Fruit fly (Drosophila melanogaster): ENCODE data around the gene Ggt-1.
A peak's percentile ranks its signal among the peaks of the same experiment; 100 is the strongest.

The Ggt-1 gene

DNA sequence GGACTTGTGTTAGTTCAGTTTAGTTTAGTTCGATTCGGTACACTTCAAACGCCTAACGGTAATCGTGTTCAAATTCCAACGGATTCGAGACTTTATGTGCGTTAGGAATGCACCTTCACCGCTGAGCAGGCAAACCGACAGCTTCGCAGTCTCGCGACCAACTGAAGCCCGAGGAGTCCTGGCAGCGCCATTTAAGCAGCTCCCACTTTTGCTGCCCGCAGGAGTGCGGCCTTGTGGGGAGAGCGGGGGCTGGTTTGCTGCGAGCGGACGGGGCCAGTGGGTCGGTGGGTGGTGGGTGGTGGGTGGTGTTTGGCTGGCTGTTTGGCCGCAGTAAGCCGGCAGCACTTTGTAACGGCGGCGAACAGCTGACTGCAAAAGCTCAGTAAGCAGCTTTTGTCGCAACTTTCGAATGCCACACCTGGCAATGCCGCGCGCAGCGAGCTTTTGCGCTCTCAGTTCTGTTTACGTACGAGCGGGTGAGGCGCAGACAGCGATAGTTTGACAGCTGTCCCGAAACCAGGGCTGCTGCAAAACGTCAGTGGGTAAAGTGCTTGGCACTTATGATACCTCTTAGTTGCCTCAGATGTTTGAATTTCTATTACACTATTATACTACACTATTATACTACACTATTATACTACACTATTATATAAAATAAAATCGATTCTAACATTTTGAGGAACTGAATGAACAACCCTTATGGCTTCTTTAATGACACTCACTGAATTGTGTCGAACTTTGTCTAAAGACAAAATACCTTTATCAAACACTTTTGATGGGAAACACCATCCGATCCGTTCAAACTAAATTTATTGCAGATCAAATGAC, 32.8 kb downstream of the Ggt-1 start, which contains the start of gene CG32547 (continued):
- no peak for TF ChIP-seq CG31388 (GFP tag; optimal IDR thresholded peaks at IDR 0.05)
- peak; percentile 40 for TF ChIP-seq MBD-R2 (GFP tag; IDR thresholded peaks at IDR 0.05)
- peak; percentile 16 for TF ChIP-seq ind (GFP tag; optimal IDR thresholded peaks at IDR 0.05)
- no peak for TF ChIP-seq Trl (optimal IDR thresholded peaks at IDR 0.05)
- no peak for TF ChIP-seq Trl (GFP tag; optimal IDR thresholded peaks at IDR 0.05)
- TF ChIP-seq CG14965 (GFP tag; optimal IDR thresholded peaks at IDR 0.05; ENCODE audit: borderline replicate concordance), result no peak
- no peak for TF ChIP-seq CG10565 (GFP tag; optimal IDR thresholded peaks at IDR 0.05)
- no peak for TF ChIP-seq CG1792 (GFP tag; optimal IDR thresholded peaks at IDR 0.05)
- no peak for TF ChIP-seq phol (tag; optimal IDR thresholded peaks at IDR 0.05)
- no peak for TF ChIP-seq Opbp (GFP tag; IDR thresholded peaks at IDR 0.05; ENCODE audit: partially characterized antibody)
- TF ChIP-seq Taf1 (GFP tag; IDR thresholded peaks at IDR 0.05), result no peak
- TF ChIP-seq gem (tag; optimal IDR thresholded peaks at IDR 0.05), result peak; percentile 34
- TF ChIP-seq ac (GFP tag; optimal IDR thresholded peaks at IDR 0.05), result no peak
- TF ChIP-seq run (tag; optimal IDR thresholded peaks at IDR 0.05), result no peak
- no peak for TF ChIP-seq GATAe (GFP tag; conservative IDR thresholded peaks at IDR 0.05)
- no peak for TF ChIP-seq en (GFP tag; optimal IDR thresholded peaks at IDR 0.05)
- TF ChIP-seq fru (optimal IDR thresholded peaks at IDR 0.05), result no peak
- TF ChIP-seq CG2202 (tag; optimal IDR thresholded peaks at IDR 0.05), result no peak
- no peak for TF ChIP-seq CG1529 (GFP tag; optimal IDR thresholded peaks at IDR 0.05)
- TF ChIP-seq CG4730 (GFP tag; IDR thresholded peaks at IDR 0.05), result no peak
- no peak for TF ChIP-seq seq (GFP tag; IDR thresholded peaks at IDR 0.05)
- TF ChIP-seq CG4404 (GFP tag; IDR thresholded peaks at IDR 0.05), result no peak
- no peak for TF ChIP-seq ase (GFP tag; IDR thresholded peaks at IDR 0.05)
- TF ChIP-seq CG12071 (GFP tag; optimal IDR thresholded peaks at IDR 0.05), result peak; percentile 19
- no peak for TF ChIP-seq pb (GFP tag; optimal IDR thresholded peaks at IDR 0.05)
- TF ChIP-seq CrebB (tag; optimal IDR thresholded peaks at IDR 0.05), result no peak
- no peak for TF ChIP-seq Poxn (GFP tag; IDR thresholded peaks at IDR 0.05)
- no peak for TF ChIP-seq Atf6 (GFP tag; IDR thresholded peaks at IDR 0.05)
- no peak for TF ChIP-seq Bteb2 (GFP tag; optimal IDR thresholded peaks at IDR 0.05)
- TF ChIP-seq insv (GFP tag; optimal IDR thresholded peaks at IDR 0.05), result no peak
- TF ChIP-seq CG15073 (GFP tag; optimal IDR thresholded peaks at IDR 0.05), result no peak
- no peak for TF ChIP-seq Drgx (GFP tag; IDR thresholded peaks at IDR 0.05)
- no peak for TF ChIP-seq knrl (GFP tag; IDR thresholded peaks at IDR 0.05; ENCODE audit: partially characterized antibody)
- TF ChIP-seq btn (GFP tag; optimal IDR thresholded peaks at IDR 0.05), result no peak
- peak; percentile 73 for TF ChIP-seq sens (GFP tag)
- TF ChIP-seq CG17328 (GFP tag; IDR thresholded peaks at IDR 0.05), result no peak
- TF ChIP-seq zfh2 (GFP tag; optimal IDR thresholded peaks at IDR 0.05), result no peak
- TF ChIP-seq Scr (GFP tag; IDR thresholded peaks at IDR 0.05; ENCODE audit: partially characterized antibody), result no peak
- no peak for TF ChIP-seq Oli (tag; optimal IDR thresholded peaks at IDR 0.05)
- no peak for TF ChIP-seq emc (GFP tag; optimal IDR thresholded peaks at IDR 0.05)
- TF ChIP-seq Med (GFP tag), result peak; percentile 58
- TF ChIP-seq CG12104 (GFP tag; optimal IDR thresholded peaks at IDR 0.05), result no peak
- TF ChIP-seq CG43689 (GFP tag; IDR thresholded peaks at IDR 0.05), result no peak
- TF ChIP-seq zen2 (GFP tag; IDR thresholded peaks at IDR 0.05; ENCODE audit: partially characterized antibody), result no peak
- no peak for TF ChIP-seq sqz (GFP tag; optimal IDR thresholded peaks at IDR 0.05)
- TF ChIP-seq gro (GFP tag; optimal IDR thresholded peaks at IDR 0.05), result no peak
- no peak for TF ChIP-seq Ravus (GFP tag; IDR thresholded peaks at IDR 0.05)
- TF ChIP-seq ERR (GFP tag; optimal IDR thresholded peaks at IDR 0.05), result no peak
- TF ChIP-seq nerfin-2 (GFP tag; IDR thresholded peaks at IDR 0.05; ENCODE audit: partially characterized antibody), result no peak
- no peak for TF ChIP-seq Nf-YA (GFP tag; IDR thresholded peaks at IDR 0.05)
- no peak for TF ChIP-seq Six4 (GFP tag; optimal IDR thresholded peaks at IDR 0.05)
- TF ChIP-seq sna (GFP tag; IDR thresholded peaks at IDR 0.05; ENCODE audit: partially characterized antibody), result no peak

All from whole organism, embryonic.